Fruit fly (Drosophila melanogaster) whole organism, embryonic: ENCODE measurements around the gene CG34417.

Source experiments
- Adf1 ChIP-seq: fragments of 200-800 bp; sonication (Bioruptor generic); IDR thresholded peaks from 2 replicates; pipeline ENCODE4 v1.3.6; 2022; ENCODE audit warnings: missing biosample characterization, missing genetic modification characterization
- B-H1 ChIP-seq: fragments of 200-800 bp; sonication (Bioruptor generic); IDR thresholded peaks from 3 replicates; pipeline ENCODE4 v1.3.6; 2022; ENCODE audit warnings: missing biosample characterization, missing genetic modification characterization
- B-H2 ChIP-seq: fragments of 200-800 bp; sonication (Bioruptor generic); optimal IDR thresholded peaks from 2 replicates; lab custom pipeline; 2018; ENCODE audit warnings: missing biosample characterization, mild to moderate bottlenecking, missing genetic modification characterization
- Bdp1 ChIP-seq: fragments of 200-800 bp; sonication (Bioruptor generic); optimal IDR thresholded peaks from 3 replicates; lab custom pipeline; 2016; ENCODE audit warnings: missing biosample characterization, missing genetic modification characterization
- Bgb ChIP-seq: fragments of 200-800 bp; sonication (Bioruptor generic); IDR thresholded peaks from 2 replicates; pipeline ENCODE4 v1.3.6; 2022; ENCODE audit warnings: missing biosample characterization, missing genetic modification characterization; ENCODE audit not compliant: partially characterized antibody
- CG10274 ChIP-seq: fragments of 200-800 bp; sonication (Bioruptor generic); optimal IDR thresholded peaks from 3 replicates; lab custom pipeline; 2017; ENCODE audit warnings: missing biosample characterization, mild to moderate bottlenecking, missing genetic modification characterization
- CG10543 ChIP-seq: fragments of 200-800 bp; sonication (Bioruptor generic); optimal IDR thresholded peaks from 3 replicates; lab custom pipeline; 2017; ENCODE audit warnings: missing biosample characterization, mild to moderate bottlenecking, missing genetic modification characterization, moderate library complexity
- CG10565 ChIP-seq: fragments of 200-800 bp; sonication (Bioruptor generic); optimal IDR thresholded peaks from 3 replicates; lab custom pipeline; 2016; ENCODE audit warnings: missing biosample characterization, mild to moderate bottlenecking, missing genetic modification characterization
- CG11093 ChIP-seq: fragments of 200-800 bp; sonication (Bioruptor generic); IDR thresholded peaks from 3 replicates; pipeline ENCODE4 v1.3.6; 2022; ENCODE audit warnings: missing biosample characterization, missing genetic modification characterization
- CG11456 ChIP-seq: fragments of 200-800 bp; sonication (Bioruptor generic); IDR thresholded peaks from 3 replicates; pipeline ENCODE4 v1.3.6; 2022; ENCODE audit warnings: missing biosample characterization, missing genetic modification characterization
- CG12104 ChIP-seq: fragments of 200-800 bp; sonication (Bioruptor generic); optimal IDR thresholded peaks from 3 replicates; lab custom pipeline; 2016; ENCODE audit warnings: missing biosample characterization, missing genetic modification characterization
- CG12236 ChIP-seq: fragments of 200-800 bp; sonication (Bioruptor generic); optimal IDR thresholded peaks from 2 replicates; lab custom pipeline; 2016; ENCODE audit warnings: missing biosample characterization, missing genetic modification characterization
- CG13287 ChIP-seq: fragments of 200-800 bp; sonication (Bioruptor generic); IDR thresholded peaks from 2 replicates; pipeline ENCODE4 v1.3.6; 2022; ENCODE audit warnings: missing biosample characterization, missing genetic modification characterization; ENCODE audit not compliant: partially characterized antibody
- CG13894 ChIP-seq: fragments of 200-800 bp; sonication (Bioruptor generic); optimal IDR thresholded peaks from 3 replicates; lab custom pipeline; 2018; ENCODE audit warnings: missing biosample characterization, mild to moderate bottlenecking, missing genetic modification characterization, moderate library complexity
- CG14014 ChIP-seq: fragments of 200-800 bp; sonication (Bioruptor generic); IDR thresholded peaks from 2 replicates; pipeline ENCODE4 v1.3.6; 2022; ENCODE audit warnings: missing biosample characterization, missing genetic modification characterization
- CG15011 ChIP-seq: fragments of 200-800 bp; sonication (Bioruptor generic); optimal IDR thresholded peaks from 3 replicates; lab custom pipeline; 2018; ENCODE audit warnings: missing biosample characterization, mild to moderate bottlenecking, missing genetic modification characterization
- CG17568 ChIP-seq: fragments of 200-800 bp; sonication (Bioruptor generic); optimal IDR thresholded peaks from 2 replicates; lab custom pipeline; 2018; ENCODE audit warnings: missing biosample characterization, mild to moderate bottlenecking, missing genetic modification characterization, moderate library complexity
- CG17612 ChIP-seq: fragments of 200-800 bp; sonication (Bioruptor generic); IDR thresholded peaks from 2 replicates; pipeline ENCODE4 v1.3.6; 2022; ENCODE audit warnings: missing biosample characterization, missing genetic modification characterization
- CG2202 ChIP-seq: fragments of 200-800 bp; sonication (Bioruptor generic); optimal IDR thresholded peaks from 2 replicates; lab custom pipeline; 2018; ENCODE audit warnings: missing biosample characterization, mild to moderate bottlenecking, missing genetic modification characterization
- CG30403 ChIP-seq: fragments of 200-800 bp; sonication (Bioruptor generic); optimal IDR thresholded peaks from 3 replicates; lab custom pipeline; 2016; ENCODE audit warnings: missing biosample characterization, missing genetic modification characterization
- CG32772 ChIP-seq: fragments of 200-800 bp; sonication (Bioruptor generic); IDR thresholded peaks from 2 replicates; pipeline ENCODE4 v1.3.6; 2022; ENCODE audit warnings: missing biosample characterization, missing genetic modification characterization
- CG3838 ChIP-seq: fragments of 200-800 bp; sonication (Bioruptor generic); optimal IDR thresholded peaks from 3 replicates; lab custom pipeline; 2016; ENCODE audit warnings: missing biosample characterization, missing genetic modification characterization
- CG4282 ChIP-seq: fragments of 200-800 bp; sonication (Bioruptor generic); optimal IDR thresholded peaks from 2 replicates; lab custom pipeline; 2016; ENCODE audit warnings: missing biosample characterization, missing genetic modification characterization
- CG6175 ChIP-seq: fragments of 200-800 bp; sonication (Bioruptor generic); IDR thresholded peaks from 3 replicates; pipeline ENCODE4 v1.3.6; 2022; ENCODE audit warnings: missing biosample characterization, missing genetic modification characterization
- CG6254 ChIP-seq: fragments of 200-800 bp; sonication (Bioruptor generic); optimal IDR thresholded peaks from 3 replicates; lab custom pipeline; 2017; ENCODE audit warnings: mild to moderate bottlenecking, missing biosample characterization, missing genetic modification reagents, missing genetic modification characterization
- CG6683 ChIP-seq: fragments of 200-800 bp; sonication (Bioruptor generic); optimal IDR thresholded peaks from 2 replicates; lab custom pipeline; 2017; ENCODE audit warnings: missing biosample characterization, mild to moderate bottlenecking, missing genetic modification characterization, missing genetic modification reagents
- CG6791 ChIP-seq: fragments of 200-800 bp; sonication (Bioruptor generic); IDR thresholded peaks from 3 replicates; pipeline ENCODE4 v1.3.6; 2022; ENCODE audit warnings: missing biosample characterization, missing genetic modification characterization; ENCODE audit not compliant: partially characterized antibody
- CG9932 ChIP-seq: fragments of 200-800 bp; sonication (Bioruptor generic); IDR thresholded peaks from 2 replicates; pipeline ENCODE4 v1.3.6; 2022; ENCODE audit warnings: missing biosample characterization, missing genetic modification characterization
- Dp ChIP-seq: fragments of 200-800 bp; sonication (Bioruptor generic); optimal IDR thresholded peaks from 2 replicates; lab custom pipeline; 2018; ENCODE audit warnings: missing biosample characterization, mild to moderate bottlenecking, missing genetic modification characterization, moderate library complexity
- Gug ChIP-seq: fragments of 200-800 bp; sonication (Bioruptor generic); IDR thresholded peaks from 4 replicates; pipeline ENCODE4 v1.3.6; 2022; ENCODE audit warnings: missing biosample characterization, missing genetic modification characterization
- HLH3B ChIP-seq: fragments of 200-800 bp; sonication (Bioruptor generic); IDR thresholded peaks from 2 replicates; pipeline ENCODE4 v1.3.6; 2022; ENCODE audit warnings: missing biosample characterization, missing genetic modification characterization
- Hr3 ChIP-seq: fragments of 200-800 bp; sonication (Bioruptor generic); optimal IDR thresholded peaks from 3 replicates; lab custom pipeline; 2016; ENCODE audit warnings: missing biosample characterization, missing genetic modification characterization
- Med ChIP-seq: fragments of 200-800 bp; sonication (Bioruptor generic); peaks from one replicate; lab custom pipeline; 2016; ENCODE audit warnings: missing biosample characterization, missing genetic modification characterization, mild to moderate bottlenecking, inconsistent platforms, moderate library complexity
- amos ChIP-seq: fragments of 200-800 bp; sonication (Bioruptor generic); IDR thresholded peaks from 2 replicates; pipeline ENCODE4 v1.3.6; 2022; ENCODE audit warnings: missing biosample characterization, missing genetic modification characterization; ENCODE audit not compliant: partially characterized antibody
- bbx ChIP-seq: fragments of 200-800 bp; sonication (Bioruptor generic); IDR thresholded peaks from 2 replicates; pipeline ENCODE4 v1.3.6; 2022; ENCODE audit warnings: missing biosample characterization, missing genetic modification characterization; ENCODE audit not compliant: partially characterized antibody
- ci ChIP-seq: fragments of 200-800 bp; sonication (Bioruptor generic); IDR thresholded peaks from 3 replicates; pipeline ENCODE4 v1.3.6; 2022; ENCODE audit warnings: missing biosample characterization, missing genetic modification characterization
- dm ChIP-seq: fragments of 200-800 bp; sonication (Bioruptor generic); optimal IDR thresholded peaks from 3 replicates; lab custom pipeline; 2016; ENCODE audit warnings: missing biosample characterization, missing genetic modification characterization
- dmrt11E ChIP-seq: fragments of 200-800 bp; sonication (Bioruptor generic); optimal IDR thresholded peaks from 3 replicates; lab custom pipeline; 2018; ENCODE audit warnings: missing biosample characterization, mild to moderate bottlenecking, missing genetic modification characterization, moderate library complexity
- gcm2 ChIP-seq: fragments of 200-800 bp; sonication (Bioruptor generic); optimal IDR thresholded peaks from 2 replicates; lab custom pipeline; 2016; ENCODE audit warnings: missing biosample characterization, missing genetic modification characterization
- gro ChIP-seq: fragments of 200-800 bp; sonication (Bioruptor generic); optimal IDR thresholded peaks from 2 replicates; lab custom pipeline; 2016; ENCODE audit warnings: missing biosample characterization, missing genetic modification characterization
- her ChIP-seq: fragments of 200-800 bp; sonication (Bioruptor generic); optimal IDR thresholded peaks from 2 replicates; lab custom pipeline; 2016; ENCODE audit warnings: missing biosample characterization, missing genetic modification characterization
- jumu ChIP-seq: fragments of 200-800 bp; sonication (Bioruptor generic); optimal IDR thresholded peaks from 3 replicates; lab custom pipeline; 2016; ENCODE audit warnings: missing biosample characterization, missing genetic modification characterization
- luna ChIP-seq: fragments of 200-800 bp; sonication (Bioruptor generic); optimal IDR thresholded peaks from 2 replicates; lab custom pipeline; 2016; ENCODE audit warnings: missing biosample characterization, missing genetic modification characterization
- mld ChIP-seq: fragments of 200-800 bp; sonication (Bioruptor generic); IDR thresholded peaks from 3 replicates; pipeline ENCODE4 v1.3.6; 2022; ENCODE audit warnings: missing biosample characterization, missing genetic modification characterization; ENCODE audit not compliant: partially characterized antibody
- nom ChIP-seq: fragments of 200-800 bp; sonication (Bioruptor generic); optimal IDR thresholded peaks from 2 replicates; lab custom pipeline; 2017; ENCODE audit warnings: missing biosample characterization, missing genetic modification characterization, mild to moderate bottlenecking, moderate library complexity, missing genetic modification reagents
- sc ChIP-seq, 3 experiments: fragments of >200 bp in 2 of 3; fragments of 200-800 bp in 1 of 3; sonication (Bioruptor generic) in 1 of 3; optimal IDR thresholded peaks; 2 replicates in 2 of 3; 3 replicates in 1 of 3; lab custom pipeline; 2017; ENCODE audit warnings: mild to moderate bottlenecking in 1 of 3, missing biosample characterization in 1 of 3, missing genetic modification characterization in 1 of 3, missing genetic modification reagents in 1 of 3
- sd ChIP-seq: fragments of 200-800 bp; sonication (Bioruptor generic); optimal IDR thresholded peaks from 3 replicates; lab custom pipeline; 2018; ENCODE audit warnings: missing biosample characterization, mild to moderate bottlenecking, missing genetic modification characterization, moderate library complexity
- sr ChIP-seq: fragments of 200-800 bp; sonication (Bioruptor generic); IDR thresholded peaks from 3 replicates; pipeline ENCODE4 v1.3.6; 2022; ENCODE audit warnings: missing biosample characterization, missing genetic modification characterization
- tin ChIP-seq: fragments of 200-800 bp; sonication (Bioruptor generic); optimal IDR thresholded peaks from 3 replicates; lab custom pipeline; 2016; ENCODE audit warnings: missing biosample characterization, missing genetic modification characterization
- usp ChIP-seq: fragments of >200 bp; optimal IDR thresholded peaks from 2 replicates; lab custom pipeline; 2017; ENCODE audit warnings: missing biosample characterization, missing genetic modification characterization

Gene CG34417

DNA sequence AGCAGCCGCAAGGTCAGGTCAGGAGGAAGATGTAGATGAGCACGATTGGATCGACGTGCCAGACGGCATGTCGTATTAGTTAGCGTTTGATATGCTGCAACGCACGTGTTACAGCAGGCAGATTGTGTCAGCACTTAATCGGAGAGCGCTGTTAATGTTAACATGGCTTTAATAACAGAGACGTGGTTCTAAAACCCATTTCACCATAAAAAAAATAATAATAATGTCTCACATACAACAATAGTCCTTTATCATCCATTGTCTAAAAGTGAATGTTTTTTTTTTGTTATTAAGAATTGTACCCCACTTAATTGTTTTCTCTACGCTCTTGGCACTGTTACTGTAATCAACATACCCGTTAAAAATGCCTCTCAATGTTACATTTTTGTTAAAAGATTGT, 58.7 kb downstream of the CG34417 start (continued):
- peak; percentile 90 for TF ChIP-seq jumu (GFP tag; lab: Kevin White, UChicago)
- peak; percentile 75 for TF ChIP-seq tin (GFP tag; lab: Kevin White, UChicago)
- peak; percentile 96 for TF ChIP-seq Gug
- TF ChIP-seq B-H2: peak; percentile 56
- TF ChIP-seq CG6254 (GFP tag; lab: Kevin White, UChicago): peak; percentile 63
- peak; percentile 70 for TF ChIP-seq Dp
- peak; percentile 83 for TF ChIP-seq CG15011
- TF ChIP-seq CG2202: no peak
- TF ChIP-seq gro (GFP tag; lab: Kevin White, UChicago): peak; percentile 89
- TF ChIP-seq dm (GFP tag; lab: Kevin White, UChicago): no peak
- peak; percentile 94 for TF ChIP-seq CG17612
- TF ChIP-seq CG12104: peak; percentile 83
- TF ChIP-seq Hr3 (GFP tag; lab: Kevin White, UChicago): no peak
- no peak for TF ChIP-seq CG10543 (GFP tag; lab: Kevin White, UChicago)
- TF ChIP-seq CG9932 (GFP tag; lab: Robert Waterston, UW): peak; percentile 99
- TF ChIP-seq B-H1: peak; percentile 98
- TF ChIP-seq CG11093 (GFP tag; lab: Robert Waterston, UW): peak; percentile 92
- peak; percentile 94 for TF ChIP-seq sr (GFP tag; lab: Robert Waterston, UW)
- no peak for TF ChIP-seq CG12236 (GFP tag; lab: Kevin White, UChicago)
- no peak for TF ChIP-seq gcm2
- no peak for TF ChIP-seq dmrt11E (tag; lab: Kevin White, UChicago)
- peak; percentile 98 for TF ChIP-seq CG11456 (GFP tag; lab: Robert Waterston, UW)
- TF ChIP-seq Bdp1 (GFP tag; lab: Kevin White, UChicago): no peak
- peak; percentile 83 for TF ChIP-seq CG6683 (GFP tag; lab: Kevin White, UChicago)
- TF ChIP-seq, all 482 proteins: peak for 310

dm6 chrX:6599880-6600279, 59.3 kb downstream of the CG34417 start, which contains the start of gene pigs:
TSS of gene pigs (plus strand) at chrX:6600062.
- peak; percentile 39 for TF ChIP-seq nom (GFP tag; lab: Kevin White, UChicago)
- TF ChIP-seq CG13287 (GFP tag; lab: Robert Waterston, UW): peak; percentile 32; the same call in 1 of the 2 replicates
- TF ChIP-seq CG10565 (GFP tag; lab: Kevin White, UChicago): no peak
- TF ChIP-seq CG30403 (GFP tag; lab: Kevin White, UChicago): no peak
- TF ChIP-seq Adf1 (GFP tag; lab: Robert Waterston, UW): peak; percentile 91
- peak; percentile 48; the same call in 1 of the 2 replicates for TF ChIP-seq Bgb (GFP tag; lab: Robert Waterston, UW)
- TF ChIP-seq ci (GFP tag; lab: Robert Waterston, UW): peak; percentile 54; the same call in 2 of the 3 replicates
- TF ChIP-seq CG10274 (GFP tag; lab: Kevin White, UChicago): no peak
- TF ChIP-seq sc (optimal IDR thresholded peaks at IDR 0.05; lab: Kevin White, UChicago): no peak
- no peak for TF ChIP-seq sc (GFP tag; optimal IDR thresholded peaks at IDR 0.05; lab: Kevin White, UChicago)
- peak; percentile 31; the same call in 1 of the 2 replicates for TF ChIP-seq CG14014
- TF ChIP-seq usp: no peak
- TF ChIP-seq CG17568 (GFP tag; lab: Kevin White, UChicago): peak; percentile 41
- 0 out of 3 replicates have a peak, but pooled peaks have one; percentile 32 for TF ChIP-seq mld (GFP tag; lab: Robert Waterston, UW)
- peak; percentile 21; the same call in 1 of the 3 replicates for TF ChIP-seq CG6791 (GFP tag; lab: Robert Waterston, UW)
- TF ChIP-seq CG3838: no peak
- peak; percentile 33; the same call in 1 of the 2 replicates for TF ChIP-seq bbx (GFP tag; lab: Robert Waterston, UW)
- peak; percentile 21; the same call in 1 of the 2 replicates for TF ChIP-seq amos (GFP tag; lab: Robert Waterston, UW)
- TF ChIP-seq CG4282: no peak
- peak; percentile 12 for TF ChIP-seq CG13894
- peak; percentile 86 for TF ChIP-seq Med (GFP tag; lab: Kevin White, UChicago)
- no peak for TF ChIP-seq HLH3B (GFP tag; lab: Robert Waterston, UW)
- no peak for TF ChIP-seq CG6175 (GFP tag; lab: Robert Waterston, UW)
- no peak for TF ChIP-seq luna (GFP tag; lab: Kevin White, UChicago)
- TF ChIP-seq CG32772: no peak
- peak; percentile 37 for TF ChIP-seq gro (GFP tag; lab: Kevin White, UChicago)
- TF ChIP-seq her (GFP tag; lab: Kevin White, UChicago): peak; percentile 9
- peak; percentile 3 for TF ChIP-seq sd (tag; lab: Kevin White, UChicago)
